Fruit fly (Drosophila melanogaster): ENCODE measurements around the gene pdm2.

The pdm2 gene

dm6 chr2L:12644301-12644700 lies 12.7 kb upstream of the pdm2 start:
- TF ChIP-seq Ets21C (GFP tag; optimal IDR thresholded peaks at IDR 0.05), result no peak
- TF ChIP-seq esn (GFP tag; optimal IDR thresholded peaks at IDR 0.05), result peak; percentile 14
- TF ChIP-seq svp (GFP tag), result peak; percentile 37

- TF ChIP-seq Gug (GFP tag; IDR thresholded peaks at IDR 0.05), result no peak
- no peak for TF ChIP-seq lz (GFP tag; optimal IDR thresholded peaks at IDR 0.05)
- peak; percentile 52 for TF ChIP-seq svp (GFP tag)
- TF ChIP-seq CG34406 (GFP tag; optimal IDR thresholded peaks at IDR 0.05), result no peak
- no peak for TF ChIP-seq Met (GFP tag; optimal IDR thresholded peaks at IDR 0.05)
- no peak for TF ChIP-seq fd85E (GFP tag; optimal IDR thresholded peaks at IDR 0.05)
- no peak for TF ChIP-seq CG9139 (GFP tag; optimal IDR thresholded peaks at IDR 0.05)
Observed at dm6 chr2L:12646256-12646655, 10.7 kb upstream of the pdm2 start, which contains the start of gene Ref2. Gene Ref2, minus strand, starts transcription at chr2L:12646356.

- TF ChIP-seq acj6 (GFP tag; optimal IDR thresholded peaks at IDR 0.05) (no peak), ss (GFP tag; optimal IDR thresholded peaks at IDR 0.05) (peak in 1 of 2 experiments; percentile 91), Eip78C (GFP tag) (no peak)
Observed at dm6 chr2L:12651040-12651439, 5.9 kb upstream of the pdm2 start.

dm6 chr2L:12655731-12656326 lies 1.1 kb upstream of the pdm2 start:
- peak; percentile 10 for TF ChIP-seq CG6854 (GFP tag; optimal IDR thresholded peaks at IDR 0.05)
- peak; percentile 14 for TF ChIP-seq CG10631 (GFP tag; optimal IDR thresholded peaks at IDR 0.05)
- no peak for TF ChIP-seq eg (GFP tag; IDR thresholded peaks at IDR 0.05)
- TF ChIP-seq OdsH (GFP tag; optimal IDR thresholded peaks at IDR 0.05), result no peak
- TF ChIP-seq CG10669 (GFP tag; optimal IDR thresholded peaks at IDR 0.05), result no peak
- peak; percentile 22 for TF ChIP-seq CG3032 (tag; optimal IDR thresholded peaks at IDR 0.05)
- peak; percentile 37 for TF ChIP-seq Ets96B (tag; optimal IDR thresholded peaks at IDR 0.05)
- peak; percentile 17 for TF ChIP-seq CG32006 (GFP tag; optimal IDR thresholded peaks at IDR 0.05)
- peak; percentile 26; the same call in 1 of the 2 replicates for TF ChIP-seq CG15336 (GFP tag; IDR thresholded peaks at IDR 0.05)
- no peak for TF ChIP-seq Eip75B (GFP tag; optimal IDR thresholded peaks at IDR 0.05)
- TF ChIP-seq cyc (GFP tag; optimal IDR thresholded peaks at IDR 0.05), result no peak
- no peak for TF ChIP-seq Hr4 (GFP tag; optimal IDR thresholded peaks at IDR 0.05)
- TF ChIP-seq Ets21C (GFP tag; optimal IDR thresholded peaks at IDR 0.05), result no peak
- TF ChIP-seq dsx (GFP tag; optimal IDR thresholded peaks at IDR 0.05; ENCODE audit: poor library complexity, severe bottlenecking), result peak; percentile 80
- TF ChIP-seq svp (GFP tag), result no peak
- TF ChIP-seq CG31627 (GFP tag; optimal IDR thresholded peaks at IDR 0.05), result no peak
- TF ChIP-seq Eip78C (GFP tag), result peak; percentile 76
- TF ChIP-seq CG6163 (GFP tag; IDR thresholded peaks at IDR 0.05), result peak; percentile 27; the same call in 1 of the 3 replicates
- TF ChIP-seq Smox (GFP tag; optimal IDR thresholded peaks at IDR 0.05), result no peak
- TF ChIP-seq CG4318 (GFP tag; optimal IDR thresholded peaks at IDR 0.05), result no peak
- TF ChIP-seq net (GFP tag; optimal IDR thresholded peaks at IDR 0.05), result no peak
- no peak for TF ChIP-seq Sox102F (GFP tag; optimal IDR thresholded peaks at IDR 0.05)
- no peak for TF ChIP-seq CG6792 (GFP tag; optimal IDR thresholded peaks at IDR 0.05)
- TF ChIP-seq CG7368 (GFP tag; optimal IDR thresholded peaks at IDR 0.05), result no peak
- no peak for TF ChIP-seq pdm3 (GFP tag; optimal IDR thresholded peaks at IDR 0.05)

dm6 chr2L:12657337-12657736 lies 372 bp downstream of the pdm2 start:
- TF ChIP-seq ss (GFP tag; optimal IDR thresholded peaks at IDR 0.05), result no peak
- TF ChIP-seq Met (GFP tag; optimal IDR thresholded peaks at IDR 0.05), result no peak
- TF ChIP-seq Eip75B (GFP tag; optimal IDR thresholded peaks at IDR 0.05), result no peak
- TF ChIP-seq Sox102F (GFP tag; optimal IDR thresholded peaks at IDR 0.05), result no peak
- TF ChIP-seq CG3919 (GFP tag; optimal IDR thresholded peaks at IDR 0.05), result no peak

All from whole organism, prepupa.